Worm (Caenorhabditis elegans) whole organism, late embryonic: ENCODE measurements around the gene rps-22.

Source experiments
- C08G9.2 ChIP-seq: sonication (generic microtip); optimal IDR thresholded peaks from 2 replicates; lab custom pipeline; 2016; ENCODE audit warnings: mild to moderate bottlenecking, missing genetic modification characterization, moderate library complexity, missing compliant biosample characterization
- F13H6.1 ChIP-seq: sonication (generic microtip); optimal IDR thresholded peaks from 2 replicates; lab custom pipeline; 2016; ENCODE audit warnings: missing genetic modification characterization, missing compliant biosample characterization
- K09A11.1 ChIP-seq: sonication (generic microtip); optimal IDR thresholded peaks from 2 replicates; lab custom pipeline; 2017; ENCODE audit warnings: antibody characterized with exemption, mild to moderate bottlenecking, missing genetic modification characterization, missing compliant biosample characterization; ENCODE audit not compliant: insufficient read depth
- T23F11.4 ChIP-seq: fragments of 200-800 bp; sonication (Bioruptor generic); optimal IDR thresholded peaks from 2 replicates; lab custom pipeline; 2018; ENCODE audit warnings: mild to moderate bottlenecking, missing genetic modification characterization, missing compliant biosample characterization
- ahr-1 ChIP-seq: sonication (generic microtip); optimal IDR thresholded peaks from 2 replicates; lab custom pipeline; 2016; ENCODE audit warnings: missing genetic modification characterization, missing compliant biosample characterization
- ama-1 ChIP-seq: fragments of 150-350 bp; optimal IDR thresholded peaks from 2 replicates; lab custom pipeline; 2014
- ceh-18 ChIP-seq: sonication (generic microtip); optimal IDR thresholded peaks from 2 replicates; lab custom pipeline; 2016; ENCODE audit warnings: missing genetic modification characterization, missing compliant biosample characterization
- ceh-19 ChIP-seq: fragments of 200-800 bp; sonication (Bioruptor generic); optimal IDR thresholded peaks from 2 replicates; lab custom pipeline; 2018; ENCODE audit warnings: mild to moderate bottlenecking, missing genetic modification characterization, missing compliant biosample characterization
- ceh-2 ChIP-seq: sonication (generic microtip); optimal IDR thresholded peaks from 2 replicates; lab custom pipeline; 2016; ENCODE audit warnings: missing genotype, missing genetic modification characterization, missing compliant biosample characterization
- ceh-22 ChIP-seq: sonication (generic microtip); optimal IDR thresholded peaks from 2 replicates; lab custom pipeline; 2017; ENCODE audit warnings: missing biosample characterization, missing genetic modification characterization
- ceh-24 ChIP-seq: sonication (generic microtip); optimal IDR thresholded peaks from 2 replicates; lab custom pipeline; 2016; ENCODE audit warnings: mild to moderate bottlenecking, missing genetic modification characterization, missing compliant biosample characterization
- ceh-30 ChIP-seq: fragments of 150-350 bp; optimal IDR thresholded peaks from 2 replicates; lab custom pipeline; 2014; ENCODE audit warnings: missing biosample characterization, missing genetic modification characterization
- ceh-31 ChIP-seq: sonication (generic microtip); optimal IDR thresholded peaks from 2 replicates; lab custom pipeline; 2016; ENCODE audit warnings: missing genetic modification characterization, missing compliant biosample characterization
- ceh-34 ChIP-seq: sonication (generic microtip); optimal IDR thresholded peaks from 2 replicates; lab custom pipeline; 2016; ENCODE audit warnings: mild to moderate bottlenecking, missing genetic modification characterization, missing compliant biosample characterization
- ceh-45 ChIP-seq: fragments of 200-800 bp; sonication (Bioruptor generic); IDR thresholded peaks from 2 replicates; pipeline ENCODE4 v1.3.6; 2022; ENCODE audit warnings: missing genetic modification reagents, missing genetic modification characterization, missing compliant biosample characterization
- ceh-6 ChIP-seq: fragments of 200-800 bp; sonication (Bioruptor generic); optimal IDR thresholded peaks from 2 replicates; lab custom pipeline; 2018; ENCODE audit warnings: mild to moderate bottlenecking, missing genetic modification characterization, missing compliant biosample characterization
- ceh-9 ChIP-seq: sonication (generic microtip); optimal IDR thresholded peaks from 2 replicates; lab custom pipeline; 2016; ENCODE audit warnings: mild to moderate bottlenecking, missing genetic modification characterization, inconsistent platforms, missing compliant biosample characterization
- dmd-4 ChIP-seq: sonication (generic microtip); optimal IDR thresholded peaks from 2 replicates; lab custom pipeline; 2016; ENCODE audit warnings: borderline replicate concordance, missing genetic modification characterization, missing compliant biosample characterization
- elt-2 ChIP-seq: sonication (generic microtip); optimal IDR thresholded peaks from 2 replicates; lab custom pipeline; 2016; ENCODE audit warnings: missing genetic modification reagents, missing genetic modification characterization, missing compliant biosample characterization
- elt-4 ChIP-seq: sonication (generic microtip); optimal IDR thresholded peaks from 2 replicates; lab custom pipeline; 2016; ENCODE audit warnings: missing genetic modification characterization, missing compliant biosample characterization
- fax-1 ChIP-seq: sonication (generic microtip); optimal IDR thresholded peaks from 2 replicates; lab custom pipeline; 2016; ENCODE audit warnings: missing genotype, missing genetic modification characterization, missing compliant biosample characterization
- gmeb-2 ChIP-seq: sonication (generic microtip); optimal IDR thresholded peaks from 2 replicates; lab custom pipeline; 2016; ENCODE audit warnings: missing genetic modification characterization, inconsistent platforms, missing compliant biosample characterization
- hlh-13 ChIP-seq: fragments of 200-800 bp; sonication (Bioruptor generic); optimal IDR thresholded peaks from 2 replicates; lab custom pipeline; 2018; ENCODE audit warnings: mild to moderate bottlenecking, missing genetic modification characterization, missing compliant biosample characterization
- hlh-30 ChIP-seq: sonication (generic microtip); optimal IDR thresholded peaks from 2 replicates; lab custom pipeline; 2017; ENCODE audit warnings: antibody characterized with exemption, missing genetic modification characterization, missing compliant biosample characterization; ENCODE audit not compliant: insufficient read depth
- hlh-6 ChIP-seq: sonication (generic microtip); optimal IDR thresholded peaks from 2 replicates; lab custom pipeline; 2016; ENCODE audit warnings: missing genotype, missing genetic modification characterization, missing compliant biosample characterization
- hlh-8 ChIP-seq: sonication (generic microtip); optimal IDR thresholded peaks from 2 replicates; lab custom pipeline; 2016; ENCODE audit warnings: missing genotype, missing genetic modification characterization, missing compliant biosample characterization
- lim-6 ChIP-seq: sonication (generic microtip); optimal IDR thresholded peaks from 2 replicates; lab custom pipeline; 2016; ENCODE audit warnings: missing genetic modification characterization, missing compliant biosample characterization
- lin-11 ChIP-seq: fragments of 200-800 bp; sonication (Bioruptor generic); optimal IDR thresholded peaks from 2 replicates; lab custom pipeline; 2018; ENCODE audit warnings: mild to moderate bottlenecking, missing genetic modification characterization, missing compliant biosample characterization
- madf-2 ChIP-seq: sonication (generic microtip); optimal IDR thresholded peaks from 2 replicates; lab custom pipeline; 2017; ENCODE audit warnings: missing genetic modification characterization, missing compliant biosample characterization
- nfya-1 ChIP-seq: sonication (generic microtip); optimal IDR thresholded peaks from 2 replicates; lab custom pipeline; 2017; ENCODE audit warnings: missing genetic modification characterization, mild to moderate bottlenecking, missing compliant biosample characterization, antibody characterized with exemption, moderate library complexity
- nhr-11 ChIP-seq: fragments of 150-350 bp; optimal IDR thresholded peaks from 2 replicates; lab custom pipeline; 2014; ENCODE audit warnings: missing biosample characterization, missing genetic modification characterization
- odd-2 ChIP-seq: sonication (generic microtip); optimal IDR thresholded peaks from 2 replicates; lab custom pipeline; 2017; ENCODE audit warnings: antibody characterized with exemption, mild to moderate bottlenecking, missing genetic modification characterization, missing compliant biosample characterization
- pag-3 ChIP-seq: sonication (generic microtip); optimal IDR thresholded peaks from 2 replicates; lab custom pipeline; 2016; ENCODE audit warnings: missing compliant biosample characterization, missing genetic modification characterization, borderline replicate concordance
- pat-9 ChIP-seq: fragments of 200-800 bp; sonication (Bioruptor generic); optimal IDR thresholded peaks from 2 replicates; lab custom pipeline; 2018; ENCODE audit warnings: mild to moderate bottlenecking, missing genetic modification characterization, moderate library complexity, missing compliant biosample characterization
- pha-2 ChIP-seq: sonication (generic microtip); optimal IDR thresholded peaks from 2 replicates; lab custom pipeline; 2017; ENCODE audit warnings: mild to moderate bottlenecking, missing genetic modification characterization, missing compliant biosample characterization
- pha-4 ChIP-seq: fragments of 150-350 bp; optimal IDR thresholded peaks from 2 replicates; lab custom pipeline; 2018; ENCODE audit warnings: missing biosample characterization, missing genetic modification reagents, missing genetic modification characterization
- pros-1 ChIP-seq: fragments of 150-350 bp; optimal IDR thresholded peaks from 2 replicates; lab custom pipeline; 2014; ENCODE audit warnings: missing biosample characterization, missing genetic modification reagents, missing genetic modification characterization
- rnt-1 ChIP-seq: sonication (generic microtip); optimal IDR thresholded peaks from 2 replicates; lab custom pipeline; 2016; ENCODE audit warnings: missing genetic modification characterization, missing compliant biosample characterization
- sdc-2 ChIP-seq: sonication (generic microtip); optimal IDR thresholded peaks from 2 replicates; lab custom pipeline; 2016; ENCODE audit warnings: missing genotype, missing genetic modification characterization, missing compliant biosample characterization
- sox-2 ChIP-seq: fragments of 200-800 bp; sonication (Bioruptor generic); IDR thresholded peaks from 2 replicates; pipeline ENCODE4 v1.3.6; 2022; ENCODE audit warnings: missing genetic modification reagents, missing genetic modification characterization, missing compliant biosample characterization
- sox-4 ChIP-seq: sonication (generic microtip); optimal IDR thresholded peaks from 2 replicates; lab custom pipeline; 2017; ENCODE audit warnings: mild to moderate bottlenecking, missing genetic modification characterization, inconsistent platforms, missing compliant biosample characterization
- tbx-2 ChIP-seq: sonication (generic microtip); optimal IDR thresholded peaks from 2 replicates; lab custom pipeline; 2016; ENCODE audit warnings: missing genetic modification characterization, missing compliant biosample characterization
- tbx-7 ChIP-seq: sonication (generic microtip); optimal IDR thresholded peaks from 2 replicates; lab custom pipeline; 2016; ENCODE audit warnings: missing genotype, missing genetic modification characterization, missing compliant biosample characterization
- unc-3 ChIP-seq, 2 experiments: fragments of 200-800 bp in 1 of 2; sonication (Bioruptor generic) in 1 of 2; sonication (generic microtip) in 1 of 2; conservative IDR thresholded peaks in 1 of 2; optimal IDR thresholded peaks in 1 of 2; 2 replicates each; pipeline versions ENCODE4 v1.3.6 to Lab custom; 2016 to 2022; ENCODE audit warnings: missing compliant biosample characterization in 2 of 2, missing genetic modification characterization in 2 of 2, missing genetic modification reagents in 1 of 2
- unc-42 ChIP-seq: sonication (generic microtip); optimal IDR thresholded peaks from 2 replicates; lab custom pipeline; 2016; ENCODE audit warnings: missing genotype, missing genetic modification characterization, missing compliant biosample characterization
- unc-55 ChIP-seq: sonication (generic microtip); optimal IDR thresholded peaks from 2 replicates; lab custom pipeline; 2017; ENCODE audit warnings: missing biosample characterization, missing genetic modification reagents, missing genetic modification characterization
- unc-86 ChIP-seq: sonication (generic microtip); optimal IDR thresholded peaks from 2 replicates; lab custom pipeline; 2016; ENCODE audit warnings: missing genetic modification characterization, missing compliant biosample characterization
- ztf-16 ChIP-seq: sonication (generic microtip); optimal IDR thresholded peaks from 2 replicates; lab custom pipeline; 2017; ENCODE audit warnings: missing genetic modification characterization, missing compliant biosample characterization

The rps-22 gene

ce11 chrIII:1918311-1918932, 31.9 kb upstream of the rps-22 start:
- no peak for TF ChIP-seq C08G9.2 (tag; lab: Kevin White, UChicago)
- no peak for TF ChIP-seq sdc-2 (tag; lab: Kevin White, UChicago)
- no peak for TF ChIP-seq sox-4
- no peak for TF ChIP-seq unc-42
- TF ChIP-seq nhr-11 (tag; lab: Kevin White, UChicago), result no peak
- no peak for TF ChIP-seq T23F11.4
- TF ChIP-seq hlh-13 (GFP tag; lab: Kevin White, UChicago), result no peak
- no peak for TF ChIP-seq unc-3 (GFP tag; conservative IDR thresholded peaks at IDR 0.05; lab: Robert Waterston, UW)
- TF ChIP-seq unc-3 (tag; optimal IDR thresholded peaks at IDR 0.05; lab: Kevin White, UChicago), result no peak
- TF ChIP-seq fax-1, result no peak
- TF ChIP-seq, all 69 proteins: peak for 0

DNA sequence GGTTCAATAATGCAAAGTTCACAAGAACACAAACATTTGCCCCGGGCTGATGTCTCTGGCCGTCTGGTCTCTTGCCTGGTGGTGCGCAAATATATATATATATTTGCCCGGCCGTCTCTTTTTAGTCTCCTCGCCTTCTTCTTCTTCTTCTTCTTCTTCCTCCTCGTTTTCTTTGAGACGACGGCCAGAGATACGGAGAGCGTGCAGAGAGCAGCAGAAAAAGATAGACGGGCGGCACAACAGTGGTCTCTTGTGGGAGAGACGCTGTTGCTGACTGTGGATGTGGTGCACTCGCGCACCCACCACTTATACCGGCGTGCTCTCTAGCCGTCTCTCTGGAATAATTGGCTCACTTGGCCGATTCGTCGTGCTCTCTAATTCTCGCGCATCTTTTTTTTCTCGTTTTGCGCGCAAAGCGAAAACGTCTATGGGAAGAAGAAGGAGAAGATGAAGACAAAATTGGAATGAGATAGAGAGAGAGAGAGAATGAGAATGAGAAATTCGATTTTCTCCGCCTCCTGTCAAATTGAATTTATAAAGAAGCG, 29.1 kb upstream of the rps-22 start:
- TF ChIP-seq unc-86 (tag; lab: Kevin White, UChicago) (peak; percentile 74), tbx-7 (tag; lab: Kevin White, UChicago) (peak; percentile 19), K09A11.1 (tag; lab: Kevin White, UChicago) (peak; percentile 14), ceh-2 (tag; lab: Kevin White, UChicago) (peak; percentile 69), hlh-6 (no peak), ama-1 (lab: Kevin White, UChicago) (no peak), hlh-13 (GFP tag; lab: Kevin White, UChicago) (no peak), sox-2 (GFP tag; lab: Robert Waterston, UW) (peak; percentile 8; the same call in 1 of the 2 replicates), dmd-4 (tag; lab: Kevin White, UChicago) (peak; percentile 12), tbx-2 (peak; percentile 98), C08G9.2 (tag; lab: Kevin White, UChicago) (peak; percentile 29), elt-2 (tag; lab: Kevin White, UChicago) (peak; percentile 48), ceh-34 (tag; lab: Kevin White, UChicago) (peak; percentile 93), sdc-2 (tag; lab: Kevin White, UChicago) (peak; percentile 63), ceh-19 (GFP tag; lab: Kevin White, UChicago) (peak; percentile 56), ceh-6 (GFP tag; lab: Kevin White, UChicago) (peak; percentile 13), hlh-30 (tag; lab: Kevin White, UChicago) (peak; percentile 58), lin-11 (tag; lab: Kevin White, UChicago) (no peak), pat-9 (tag; lab: Kevin White, UChicago) (peak; percentile 46), ceh-30 (tag; lab: Kevin White, UChicago) (peak; percentile 31), ceh-22 (tag; lab: Kevin White, UChicago) (no peak), gmeb-2 (tag; lab: Kevin White, UChicago) (no peak), ceh-24 (tag; lab: Kevin White, UChicago) (no peak), ceh-9 (tag; lab: Kevin White, UChicago) (no peak), pag-3 (no peak), rnt-1 (tag; lab: Kevin White, UChicago) (peak; percentile 84), ceh-31 (peak; percentile 98), nfya-1 (peak; percentile 90), ahr-1 (no peak), sox-4 (no peak), elt-4 (no peak), F13H6.1 (peak; percentile 93), pros-1 (tag; lab: Kevin White, UChicago) (peak; percentile 94), hlh-8 (tag; lab: Kevin White, UChicago) (peak; percentile 70), ceh-45 (GFP tag; lab: Robert Waterston, UW) (no peak), ztf-16 (peak; percentile 7), unc-55 (peak; percentile 88), lim-6 (tag; lab: Kevin White, UChicago) (no peak), odd-2 (tag; lab: Kevin White, UChicago) (no peak), unc-3 (GFP tag; conservative IDR thresholded peaks at IDR 0.05; lab: Robert Waterston, UW) (0 out of 2 replicates have a peak, but pooled peaks have one; percentile 5), unc-3 (tag; optimal IDR thresholded peaks at IDR 0.05; lab: Kevin White, UChicago) (peak; percentile 85), madf-2 (no peak), unc-42 (peak; percentile 100), pha-2 (peak; percentile 36), pha-4 (tag; lab: Kevin White, UChicago) (no peak), ceh-18 (peak; percentile 95)
